Worm (Caenorhabditis elegans) whole organism, late embryonic: ENCODE data around the gene msp-31.
"Not testable (repeated sequence)": the region's sequence is repeated elsewhere in the genome, so short reads cannot be mapped to it uniquely, and the experiment has no call there.

Experiments used
- C08G9.2 ChIP-seq: sonication (generic microtip); optimal IDR thresholded peaks from 2 replicates; lab custom pipeline; 2016; ENCODE audit warnings: mild to moderate bottlenecking, missing genetic modification characterization, moderate library complexity, missing compliant biosample characterization
- F13H6.1 ChIP-seq: sonication (generic microtip); optimal IDR thresholded peaks from 2 replicates; lab custom pipeline; 2016; ENCODE audit warnings: missing genetic modification characterization, missing compliant biosample characterization
- T23F11.4 ChIP-seq: fragments of 200-800 bp; sonication (Bioruptor generic); optimal IDR thresholded peaks from 2 replicates; lab custom pipeline; 2018; ENCODE audit warnings: mild to moderate bottlenecking, missing genetic modification characterization, missing compliant biosample characterization
- ceh-14 ChIP-seq: sonication (generic microtip); optimal IDR thresholded peaks from 2 replicates; lab custom pipeline; 2016; ENCODE audit warnings: missing genotype, missing genetic modification characterization, missing compliant biosample characterization
- ceh-18 ChIP-seq: sonication (generic microtip); optimal IDR thresholded peaks from 2 replicates; lab custom pipeline; 2016; ENCODE audit warnings: missing genetic modification characterization, missing compliant biosample characterization
- ceh-19 ChIP-seq: fragments of 200-800 bp; sonication (Bioruptor generic); optimal IDR thresholded peaks from 2 replicates; lab custom pipeline; 2018; ENCODE audit warnings: mild to moderate bottlenecking, missing genetic modification characterization, missing compliant biosample characterization
- ceh-2 ChIP-seq: sonication (generic microtip); optimal IDR thresholded peaks from 2 replicates; lab custom pipeline; 2016; ENCODE audit warnings: missing genotype, missing genetic modification characterization, missing compliant biosample characterization
- ceh-22 ChIP-seq: sonication (generic microtip); optimal IDR thresholded peaks from 2 replicates; lab custom pipeline; 2017; ENCODE audit warnings: missing biosample characterization, missing genetic modification characterization
- ceh-24 ChIP-seq: sonication (generic microtip); optimal IDR thresholded peaks from 2 replicates; lab custom pipeline; 2016; ENCODE audit warnings: mild to moderate bottlenecking, missing genetic modification characterization, missing compliant biosample characterization
- ceh-31 ChIP-seq: sonication (generic microtip); optimal IDR thresholded peaks from 2 replicates; lab custom pipeline; 2016; ENCODE audit warnings: missing genetic modification characterization, missing compliant biosample characterization
- ceh-34 ChIP-seq: sonication (generic microtip); optimal IDR thresholded peaks from 2 replicates; lab custom pipeline; 2016; ENCODE audit warnings: mild to moderate bottlenecking, missing genetic modification characterization, missing compliant biosample characterization
- ceh-48 ChIP-seq: sonication (generic microtip); optimal IDR thresholded peaks from 2 replicates; lab custom pipeline; 2016; ENCODE audit warnings: missing genetic modification characterization, inconsistent platforms, missing compliant biosample characterization
- dmd-4 ChIP-seq: sonication (generic microtip); optimal IDR thresholded peaks from 2 replicates; lab custom pipeline; 2016; ENCODE audit warnings: borderline replicate concordance, missing genetic modification characterization, missing compliant biosample characterization
- dve-1 ChIP-seq: sonication (generic microtip); optimal IDR thresholded peaks from 2 replicates; lab custom pipeline; 2017; ENCODE audit warnings: antibody characterized with exemption, mild to moderate bottlenecking, missing genetic modification characterization, missing compliant biosample characterization
- elt-2 ChIP-seq: sonication (generic microtip); optimal IDR thresholded peaks from 2 replicates; lab custom pipeline; 2016; ENCODE audit warnings: missing genetic modification reagents, missing genetic modification characterization, missing compliant biosample characterization
- ets-4 ChIP-seq: sonication (generic microtip); optimal IDR thresholded peaks from 2 replicates; lab custom pipeline; 2016; ENCODE audit warnings: missing genetic modification characterization, missing compliant biosample characterization
- eyg-1 ChIP-seq: sonication (generic microtip); optimal IDR thresholded peaks from 2 replicates; lab custom pipeline; 2016; ENCODE audit warnings: missing genotype, missing genetic modification characterization, missing compliant biosample characterization
- fax-1 ChIP-seq: sonication (generic microtip); optimal IDR thresholded peaks from 2 replicates; lab custom pipeline; 2016; ENCODE audit warnings: missing genotype, missing genetic modification characterization, missing compliant biosample characterization
- fkh-6 ChIP-seq: sonication (generic microtip); optimal IDR thresholded peaks from 2 replicates; lab custom pipeline; 2016; ENCODE audit warnings: missing genetic modification characterization, missing compliant biosample characterization
- hlh-15 ChIP-seq: sonication (generic microtip); optimal IDR thresholded peaks from 2 replicates; lab custom pipeline; 2016; ENCODE audit warnings: missing genetic modification characterization, missing compliant biosample characterization
- hlh-8 ChIP-seq: sonication (generic microtip); optimal IDR thresholded peaks from 2 replicates; lab custom pipeline; 2016; ENCODE audit warnings: missing genotype, missing genetic modification characterization, missing compliant biosample characterization
- lim-6 ChIP-seq: sonication (generic microtip); optimal IDR thresholded peaks from 2 replicates; lab custom pipeline; 2016; ENCODE audit warnings: missing genetic modification characterization, missing compliant biosample characterization
- madf-2 ChIP-seq: sonication (generic microtip); optimal IDR thresholded peaks from 2 replicates; lab custom pipeline; 2017; ENCODE audit warnings: missing genetic modification characterization, missing compliant biosample characterization
- mec-3 ChIP-seq: sonication (generic microtip); optimal IDR thresholded peaks from 2 replicates; lab custom pipeline; 2016; ENCODE audit warnings: borderline replicate concordance, missing genetic modification characterization, missing compliant biosample characterization
- nfya-1 ChIP-seq: sonication (generic microtip); optimal IDR thresholded peaks from 2 replicates; lab custom pipeline; 2017; ENCODE audit warnings: missing genetic modification characterization, mild to moderate bottlenecking, missing compliant biosample characterization, antibody characterized with exemption, moderate library complexity
- nhr-232 ChIP-seq: sonication (generic microtip); optimal IDR thresholded peaks from 2 replicates; lab custom pipeline; 2016; ENCODE audit warnings: missing genetic modification characterization, missing compliant biosample characterization
- npax-4 ChIP-seq: sonication (generic microtip); optimal IDR thresholded peaks from 2 replicates; lab custom pipeline; 2016; ENCODE audit warnings: missing genetic modification characterization, missing compliant biosample characterization
- pag-3 ChIP-seq: sonication (generic microtip); optimal IDR thresholded peaks from 2 replicates; lab custom pipeline; 2016; ENCODE audit warnings: missing compliant biosample characterization, missing genetic modification characterization, borderline replicate concordance
- pat-9 ChIP-seq: fragments of 200-800 bp; sonication (Bioruptor generic); optimal IDR thresholded peaks from 2 replicates; lab custom pipeline; 2018; ENCODE audit warnings: mild to moderate bottlenecking, missing genetic modification characterization, moderate library complexity, missing compliant biosample characterization
- ref-2 ChIP-seq: sonication (generic microtip); optimal IDR thresholded peaks from 2 replicates; lab custom pipeline; 2016; ENCODE audit warnings: missing genetic modification characterization, missing compliant biosample characterization
- rnt-1 ChIP-seq: sonication (generic microtip); optimal IDR thresholded peaks from 2 replicates; lab custom pipeline; 2016; ENCODE audit warnings: missing genetic modification characterization, missing compliant biosample characterization
- sox-2 ChIP-seq: fragments of 200-800 bp; sonication (Bioruptor generic); IDR thresholded peaks from 2 replicates; pipeline ENCODE4 v1.3.6; 2022; ENCODE audit warnings: missing genetic modification reagents, missing genetic modification characterization, missing compliant biosample characterization
- sox-4 ChIP-seq: sonication (generic microtip); optimal IDR thresholded peaks from 2 replicates; lab custom pipeline; 2017; ENCODE audit warnings: mild to moderate bottlenecking, missing genetic modification characterization, inconsistent platforms, missing compliant biosample characterization
- tbx-2 ChIP-seq: sonication (generic microtip); optimal IDR thresholded peaks from 2 replicates; lab custom pipeline; 2016; ENCODE audit warnings: missing genetic modification characterization, missing compliant biosample characterization
- tbx-7 ChIP-seq: sonication (generic microtip); optimal IDR thresholded peaks from 2 replicates; lab custom pipeline; 2016; ENCODE audit warnings: missing genotype, missing genetic modification characterization, missing compliant biosample characterization
- unc-42 ChIP-seq: sonication (generic microtip); optimal IDR thresholded peaks from 2 replicates; lab custom pipeline; 2016; ENCODE audit warnings: missing genotype, missing genetic modification characterization, missing compliant biosample characterization
- unc-86 ChIP-seq: sonication (generic microtip); optimal IDR thresholded peaks from 2 replicates; lab custom pipeline; 2016; ENCODE audit warnings: missing genetic modification characterization, missing compliant biosample characterization
- zip-5 ChIP-seq: sonication (generic microtip); optimal IDR thresholded peaks from 2 replicates; lab custom pipeline; 2016; ENCODE audit warnings: missing genetic modification characterization, missing compliant biosample characterization

The msp-31 gene

ce11 chrII:4916462-4916861 is at the start of gene msp-31:
msp-31 (minus strand) TSS chrII:4916562.
- TF ChIP-seq unc-42, ceh-48, F13H6.1 (tag; lab: Kevin White, UChicago): not testable (repeated sequence)

DNA sequence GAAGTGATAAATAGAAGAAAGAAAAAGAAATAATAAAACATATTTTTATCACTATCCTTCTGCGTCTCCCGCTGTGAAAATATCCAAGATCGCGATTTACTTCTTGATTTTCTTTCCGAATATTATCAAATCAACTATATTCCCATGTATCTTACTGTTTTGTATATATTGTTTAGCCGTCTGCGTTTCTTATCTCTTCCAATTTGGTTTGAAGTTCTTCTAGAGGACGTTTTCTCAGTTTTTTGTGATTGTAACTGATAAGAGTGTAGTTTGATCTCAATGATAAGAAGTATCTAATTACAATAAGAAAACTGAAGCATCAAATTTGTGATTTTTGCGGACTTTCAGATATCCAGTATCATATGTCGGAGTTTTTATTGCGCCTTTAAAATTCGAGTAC is 44.3 kb upstream of the msp-31 start:
- TF ChIP-seq pag-3 (tag; lab: Kevin White, UChicago) (no peak), elt-2 (tag; lab: Kevin White, UChicago) (peak; percentile 96)

ce11 chrII:4959719-4960118 is 43.4 kb upstream of the msp-31 start, which contains the start of gene ulp-2:
ulp-2 (minus strand) TSS chrII:4959876.
- TF ChIP-seq ets-4 (tag; lab: Kevin White, UChicago) (no peak), ceh-22 (tag; lab: Kevin White, UChicago) (no peak), dmd-4 (no peak), ceh-24 (tag; lab: Kevin White, UChicago) (no peak), mec-3 (tag; lab: Kevin White, UChicago) (no peak), ref-2 (tag; lab: Kevin White, UChicago) (no peak)
- TF ChIP-seq, all 69 proteins: peak for 0

ce11 chrII:4955353-4955752 is 39.0 kb upstream of the msp-31 start, which contains the start of gene pbs-3:
pbs-3 (minus strand) TSS chrII:4955427.
- TF ChIP-seq ceh-18 (tag; lab: Kevin White, UChicago) (peak; percentile 44), fkh-6 (no peak), npax-4 (tag; lab: Kevin White, UChicago) (no peak), sox-4 (tag; lab: Kevin White, UChicago) (no peak), unc-86 (peak; percentile 13), ref-2 (tag; lab: Kevin White, UChicago) (peak; percentile 46), pag-3 (tag; lab: Kevin White, UChicago) (no peak), lim-6 (tag; lab: Kevin White, UChicago) (peak; percentile 78), ceh-34 (tag; lab: Kevin White, UChicago) (peak; percentile 29), rnt-1 (tag; lab: Kevin White, UChicago) (peak; percentile 66), sox-2 (GFP tag; lab: Robert Waterston, UW) (peak; percentile 15; the same call in 1 of the 2 replicates), F13H6.1 (tag; lab: Kevin White, UChicago) (peak; percentile 68), madf-2 (tag; lab: Kevin White, UChicago) (peak; percentile 6), zip-5 (peak; percentile 26), tbx-2 (peak; percentile 88), ceh-2 (peak; percentile 66), unc-42 (tag; lab: Kevin White, UChicago) (peak; percentile 60), eyg-1 (tag; lab: Kevin White, UChicago) (no peak), pat-9 (no peak), ets-4 (tag; lab: Kevin White, UChicago) (peak; percentile 61), T23F11.4 (GFP tag; lab: Kevin White, UChicago) (no peak), elt-2 (tag; lab: Kevin White, UChicago) (peak; percentile 83), ceh-31 (tag; lab: Kevin White, UChicago) (peak; percentile 97), dmd-4 (peak; percentile 37), C08G9.2 (tag; lab: Kevin White, UChicago) (peak; percentile 76), dve-1 (tag; lab: Kevin White, UChicago) (no peak), ceh-14 (tag; lab: Kevin White, UChicago) (peak; percentile 74), ceh-22 (tag; lab: Kevin White, UChicago) (no peak), nhr-232 (tag; lab: Kevin White, UChicago) (no peak), hlh-8 (tag; lab: Kevin White, UChicago) (peak; percentile 30), nfya-1 (tag; lab: Kevin White, UChicago) (peak; percentile 60), tbx-7 (tag; lab: Kevin White, UChicago) (peak; percentile 13), hlh-15 (tag; lab: Kevin White, UChicago) (no peak), fax-1 (tag; lab: Kevin White, UChicago) (peak; percentile 54), ceh-19 (no peak)
- TF ChIP-seq, all 69 proteins: peak for 23
